Fruit fly (Drosophila melanogaster) whole organism, embryonic: Measurements from ENCODE around the gene mRpL20.

ENCODE experiments used
- Atf-2 ChIP-seq: fragments of 200-800 bp; sonication (Bioruptor generic); optimal IDR thresholded peaks from 2 replicates; lab custom pipeline; 2016; ENCODE audit warnings: missing biosample characterization, missing genetic modification characterization
- B-H2 ChIP-seq: fragments of 200-800 bp; sonication (Bioruptor generic); optimal IDR thresholded peaks from 2 replicates; lab custom pipeline; 2018; ENCODE audit warnings: missing biosample characterization, mild to moderate bottlenecking, missing genetic modification characterization
- Bdp1 ChIP-seq: fragments of 200-800 bp; sonication (Bioruptor generic); optimal IDR thresholded peaks from 3 replicates; lab custom pipeline; 2016; ENCODE audit warnings: missing biosample characterization, missing genetic modification characterization
- Bgb ChIP-seq: fragments of 200-800 bp; sonication (Bioruptor generic); IDR thresholded peaks from 2 replicates; pipeline ENCODE4 v1.3.6; 2022; ENCODE audit warnings: missing biosample characterization, missing genetic modification characterization; ENCODE audit not compliant: partially characterized antibody
- CG12744 ChIP-seq: fragments of 200-800 bp; sonication (Bioruptor generic); optimal IDR thresholded peaks from 2 replicates; lab custom pipeline; 2016; ENCODE audit warnings: missing biosample characterization, missing genetic modification characterization
- CG13894 ChIP-seq: fragments of 200-800 bp; sonication (Bioruptor generic); optimal IDR thresholded peaks from 3 replicates; lab custom pipeline; 2018; ENCODE audit warnings: missing biosample characterization, mild to moderate bottlenecking, missing genetic modification characterization, moderate library complexity
- CG1647 ChIP-seq: fragments of 200-800 bp; sonication (Bioruptor generic); optimal IDR thresholded peaks from 3 replicates; lab custom pipeline; 2016; ENCODE audit warnings: missing biosample characterization, missing genetic modification characterization
- CG17328 ChIP-seq: fragments of 200-800 bp; sonication (Bioruptor generic); IDR thresholded peaks from 2 replicates; pipeline ENCODE4 v1.3.6; 2022; ENCODE audit warnings: missing biosample characterization, missing genetic modification characterization
- CG17385 ChIP-seq: fragments of 200-800 bp; sonication (Bioruptor generic); optimal IDR thresholded peaks from 3 replicates; lab custom pipeline; 2018; ENCODE audit warnings: missing biosample characterization, mild to moderate bottlenecking, missing genetic modification characterization
- CG17829 ChIP-seq: fragments of 200-800 bp; optimal IDR thresholded peaks from 2 replicates; lab custom pipeline; 2019; ENCODE audit warnings: missing biosample characterization, mild to moderate bottlenecking, missing genetic modification characterization, moderate library complexity
- CG2120 ChIP-seq: fragments of 200-800 bp; sonication (Bioruptor generic); optimal IDR thresholded peaks from 3 replicates; lab custom pipeline; 2016; ENCODE audit warnings: missing biosample characterization, missing genetic modification characterization
- CG2129 ChIP-seq: fragments of 200-800 bp; sonication (Bioruptor generic); IDR thresholded peaks from 2 replicates; pipeline ENCODE4 v1.3.6; 2022; ENCODE audit warnings: missing biosample characterization, missing genetic modification characterization; ENCODE audit not compliant: partially characterized antibody
- CG30020 ChIP-seq: fragments of 200-800 bp; optimal IDR thresholded peaks from 2 replicates; lab custom pipeline; 2019; ENCODE audit warnings: missing biosample characterization, mild to moderate bottlenecking, missing genetic modification characterization, moderate library complexity
- CG3995 ChIP-seq: fragments of 200-800 bp; sonication (Bioruptor generic); optimal IDR thresholded peaks from 3 replicates; lab custom pipeline; 2016; ENCODE audit warnings: missing biosample characterization, missing genetic modification characterization
- CG7928 ChIP-seq: fragments of 200-800 bp; sonication (Bioruptor generic); optimal IDR thresholded peaks from 2 replicates; lab custom pipeline; 2017; ENCODE audit warnings: missing biosample characterization, mild to moderate bottlenecking, missing genetic modification characterization
- CG8388 ChIP-seq: fragments of 200-800 bp; sonication (Bioruptor generic); optimal IDR thresholded peaks from 2 replicates; lab custom pipeline; 2019; ENCODE audit warnings: missing biosample characterization, mild to moderate bottlenecking, missing genetic modification characterization, moderate library complexity
- CG9876 ChIP-seq: fragments of 200-800 bp; sonication (Bioruptor generic); optimal IDR thresholded peaks from 2 replicates; lab custom pipeline; 2016; ENCODE audit warnings: missing biosample characterization, missing genetic modification characterization
- Fer3 ChIP-seq: fragments of 200-800 bp; sonication (Bioruptor generic); optimal IDR thresholded peaks from 2 replicates; lab custom pipeline; 2018; ENCODE audit warnings: missing biosample characterization, mild to moderate bottlenecking, missing genetic modification characterization, moderate library complexity
- Hr51 ChIP-seq, 2 experiments: fragments of 200-800 bp; sonication (Bioruptor generic); optimal IDR thresholded peaks; 2 replicates in 1 of 2; 3 replicates in 1 of 2; lab custom pipeline; 2016 to 2018; ENCODE audit warnings: missing biosample characterization in 2 of 2, missing genetic modification characterization in 2 of 2, mild to moderate bottlenecking in 1 of 2, moderate library complexity in 1 of 2
- Jarid2 ChIP-seq: fragments of 200-800 bp; sonication (Bioruptor generic); optimal IDR thresholded peaks from 3 replicates; lab custom pipeline; 2017; ENCODE audit warnings: mild to moderate bottlenecking, missing biosample characterization, missing genetic modification reagents, missing genetic modification characterization
- Kr ChIP-seq: fragments of 200-800 bp; sonication (Bioruptor generic); optimal IDR thresholded peaks from 2 replicates; lab custom pipeline; 2017; ENCODE audit warnings: missing biosample characterization, mild to moderate bottlenecking, missing genetic modification characterization
- Nf-YC ChIP-seq: fragments of 200-800 bp; optimal IDR thresholded peaks from 3 replicates; lab custom pipeline; 2019; ENCODE audit warnings: missing biosample characterization, mild to moderate bottlenecking, missing genetic modification characterization, moderate library complexity
- PHDP ChIP-seq: fragments of 200-800 bp; sonication (Bioruptor generic); optimal IDR thresholded peaks from 3 replicates; lab custom pipeline; 2018; ENCODE audit warnings: missing biosample characterization, mild to moderate bottlenecking, missing genetic modification characterization, moderate library complexity
- Spps ChIP-seq: fragments of 200-800 bp; sonication (Bioruptor generic); optimal IDR thresholded peaks from 2 replicates; lab custom pipeline; 2018; ENCODE audit warnings: missing biosample characterization, mild to moderate bottlenecking, missing genetic modification characterization
- Stat92E ChIP-seq, 3 experiments: fragments of >200 bp in 2 of 3; fragments of 200-800 bp in 1 of 3; sonication (Bioruptor generic) in 1 of 3; optimal IDR thresholded peaks; 2 replicates each; lab custom pipeline; 2017 to 2019; ENCODE audit warnings: missing biosample characterization in 3 of 3, missing genetic modification characterization in 3 of 3, mild to moderate bottlenecking in 1 of 3, moderate library complexity in 1 of 3
- ab ChIP-seq: fragments of 200-800 bp; sonication (Bioruptor generic); optimal IDR thresholded peaks from 2 replicates; lab custom pipeline; 2016; ENCODE audit warnings: missing biosample characterization, missing genetic modification characterization
- ato ChIP-seq: fragments of 200-800 bp; sonication (Bioruptor generic); IDR thresholded peaks from 2 replicates; pipeline ENCODE4 v1.3.6; 2022; ENCODE audit warnings: missing biosample characterization, missing genetic modification characterization; ENCODE audit not compliant: partially characterized antibody
- croc ChIP-seq: fragments of 200-800 bp; sonication (Bioruptor generic); conservative IDR thresholded peaks from 3 replicates; pipeline ENCODE4 v1.3.6; 2022; ENCODE audit warnings: missing biosample characterization, missing genetic modification characterization
- danr ChIP-seq: fragments of 200-800 bp; sonication (Bioruptor generic); IDR thresholded peaks from 2 replicates; pipeline ENCODE4 v1.3.6; 2022; ENCODE audit warnings: missing biosample characterization, missing genetic modification characterization
- dati ChIP-seq: fragments of 200-800 bp; sonication (Bioruptor generic); IDR thresholded peaks from 2 replicates; pipeline ENCODE4 v1.3.6; 2022; ENCODE audit warnings: missing biosample characterization, missing genetic modification characterization
- dpn ChIP-seq, 2 experiments: fragments of 200-800 bp; sonication (Bioruptor generic); optimal IDR thresholded peaks; 3 replicates each; lab custom pipeline; 2016; ENCODE audit warnings: missing biosample characterization in 2 of 2, missing genetic modification characterization in 2 of 2
- esg ChIP-seq: fragments of 200-800 bp; sonication (Bioruptor generic); conservative IDR thresholded peaks from 2 replicates; pipeline ENCODE4 v1.3.6; 2022; ENCODE audit warnings: missing biosample characterization, missing genetic modification characterization
- fd3F ChIP-seq: fragments of 200-800 bp; sonication (Bioruptor generic); optimal IDR thresholded peaks from 2 replicates; lab custom pipeline; 2018; ENCODE audit warnings: missing biosample characterization, mild to moderate bottlenecking, missing genetic modification characterization, moderate library complexity
- fu2 ChIP-seq: fragments of 200-800 bp; sonication (Bioruptor generic); optimal IDR thresholded peaks from 2 replicates; lab custom pipeline; 2016; ENCODE audit warnings: missing biosample characterization, missing genetic modification characterization
- h ChIP-seq: fragments of >200 bp; optimal IDR thresholded peaks from 2 replicates; lab custom pipeline; 2017
- mld ChIP-seq: fragments of 200-800 bp; sonication (Bioruptor generic); IDR thresholded peaks from 3 replicates; pipeline ENCODE4 v1.3.6; 2022; ENCODE audit warnings: missing biosample characterization, missing genetic modification characterization; ENCODE audit not compliant: partially characterized antibody
- org-1 ChIP-seq: fragments of 200-800 bp; sonication (Bioruptor generic); optimal IDR thresholded peaks from 2 replicates; lab custom pipeline; 2017; ENCODE audit warnings: missing biosample characterization, missing genetic modification characterization
- pb ChIP-seq: fragments of 200-800 bp; sonication (Bioruptor generic); optimal IDR thresholded peaks from 3 replicates; lab custom pipeline; 2016; ENCODE audit warnings: missing biosample characterization, missing genetic modification characterization
- peb ChIP-seq: fragments of 200-800 bp; sonication (Bioruptor generic); IDR thresholded peaks from 2 replicates; pipeline ENCODE4 v1.3.6; 2022; ENCODE audit warnings: missing biosample characterization, missing genetic modification characterization
- pho ChIP-seq: fragments of 200-800 bp; sonication (Bioruptor generic); optimal IDR thresholded peaks from 2 replicates; lab custom pipeline; 2016; ENCODE audit warnings: missing biosample characterization, missing genetic modification characterization
- pita ChIP-seq: fragments of 200-800 bp; sonication (Bioruptor generic); optimal IDR thresholded peaks from 2 replicates; lab custom pipeline; 2017; ENCODE audit warnings: missing biosample characterization, mild to moderate bottlenecking, missing genetic modification characterization
- ranshi ChIP-seq: fragments of 200-800 bp; sonication (Bioruptor generic); IDR thresholded peaks from 2 replicates; pipeline ENCODE4 v1.3.6; 2022; ENCODE audit warnings: missing biosample characterization, missing genetic modification characterization
- salm ChIP-seq: fragments of 200-800 bp; sonication (Bioruptor generic); optimal IDR thresholded peaks from 2 replicates; lab custom pipeline; 2018; ENCODE audit warnings: missing biosample characterization, mild to moderate bottlenecking, missing genetic modification characterization
- sens-2 ChIP-seq: fragments of 200-800 bp; sonication (Bioruptor generic); IDR thresholded peaks from 2 replicates; pipeline ENCODE4 v1.3.6; 2022; ENCODE audit warnings: missing biosample characterization, missing genetic modification characterization
- sim ChIP-seq: fragments of 200-800 bp; sonication (Bioruptor generic); IDR thresholded peaks from 2 replicates; pipeline ENCODE4 v1.3.6; 2022; ENCODE audit warnings: missing biosample characterization, missing genetic modification characterization
- tin ChIP-seq: fragments of 200-800 bp; sonication (Bioruptor generic); optimal IDR thresholded peaks from 3 replicates; lab custom pipeline; 2016; ENCODE audit warnings: missing biosample characterization, missing genetic modification characterization
- tup ChIP-seq: fragments of 200-800 bp; sonication (Bioruptor generic); optimal IDR thresholded peaks from 2 replicates; lab custom pipeline; 2016; ENCODE audit warnings: missing biosample characterization, mild to moderate bottlenecking, missing genetic modification characterization, moderate library complexity
- wdn ChIP-seq: fragments of 200-800 bp; sonication (Bioruptor generic); IDR thresholded peaks from 2 replicates; pipeline ENCODE4 v1.3.6; 2022; ENCODE audit warnings: missing biosample characterization, missing genetic modification characterization
- yki ChIP-seq: fragments of >200 bp; optimal IDR thresholded peaks from 3 replicates; lab custom pipeline; 2018
- zfh2 ChIP-seq: fragments of 200-800 bp; sonication (Bioruptor generic); optimal IDR thresholded peaks from 2 replicates; lab custom pipeline; 2016; ENCODE audit warnings: missing biosample characterization, missing genetic modification characterization

Gene mRpL20

dm6 chr3L:13015823-13016465 is 1.7 kb downstream of the mRpL20 start, which contains the start of gene CG11267 (continued):
- TF ChIP-seq Spps (tag; lab: Kevin White, UChicago), result peak; percentile 63
- peak; percentile 87 for TF ChIP-seq tin (GFP tag; lab: Kevin White, UChicago)
- TF ChIP-seq pita, result no peak
- peak; percentile 58 for TF ChIP-seq CG7928
- TF ChIP-seq CG2120, result peak; percentile 86
- TF ChIP-seq CG8388, result peak; percentile 80
- TF ChIP-seq Bgb (GFP tag; lab: Robert Waterston, UW), result no peak
- TF ChIP-seq ato, result no peak
- TF ChIP-seq CG12744 (GFP tag; lab: Kevin White, UChicago), result peak; percentile 79
- peak; percentile 91 for TF ChIP-seq sens-2 (GFP tag; lab: Robert Waterston, UW)
- peak; percentile 76 for TF ChIP-seq dpn (GFP tag; optimal IDR thresholded peaks at IDR 0.05; lab: Kevin White, UChicago)
- TF ChIP-seq Bdp1 (GFP tag; lab: Kevin White, UChicago), result peak; percentile 56
- peak; percentile 73 for TF ChIP-seq tup
- TF ChIP-seq h, result no peak
- peak; percentile 53 for TF ChIP-seq org-1 (GFP tag; lab: Kevin White, UChicago)
- TF ChIP-seq fd3F (GFP tag; lab: Kevin White, UChicago), result peak; percentile 56
- TF ChIP-seq peb (GFP tag; lab: Robert Waterston, UW), result peak; percentile 73
- TF ChIP-seq Jarid2 (GFP tag; lab: Kevin White, UChicago), result peak; percentile 44
- peak; percentile 58 for TF ChIP-seq pb (GFP tag; lab: Kevin White, UChicago)
- TF ChIP-seq yki, result no peak
- peak; percentile 88 for TF ChIP-seq wdn (GFP tag; lab: Robert Waterston, UW)
- peak; percentile 93 for TF ChIP-seq Fer3 (tag; lab: Kevin White, UChicago)
- peak; percentile 56 for TF ChIP-seq croc (GFP tag; lab: Robert Waterston, UW)
- TF ChIP-seq Hr51 (GFP tag; optimal IDR thresholded peaks at IDR 0.05; lab: Kevin White, UChicago), result peak; percentile 67 to 83
- TF ChIP-seq CG17829 (tag; lab: Kevin White, UChicago), result peak; percentile 75
- peak; percentile 39 for TF ChIP-seq B-H2 (GFP tag; lab: Kevin White, UChicago)
- TF ChIP-seq esg (GFP tag; lab: Robert Waterston, UW), result peak; percentile 93
- TF ChIP-seq CG2129 (GFP tag; lab: Robert Waterston, UW), result no peak
- no peak for TF ChIP-seq mld (GFP tag; lab: Robert Waterston, UW)
- peak; percentile 67 for TF ChIP-seq CG9876 (GFP tag; lab: Kevin White, UChicago)
- peak; percentile 78; the same call in 1 of the 2 replicates for TF ChIP-seq danr
- TF ChIP-seq CG3995 (GFP tag; lab: Kevin White, UChicago), result peak; percentile 42
- TF ChIP-seq pho (GFP tag; lab: Kevin White, UChicago), result peak; percentile 59
- peak; percentile 89 for TF ChIP-seq CG13894 (tag; lab: Kevin White, UChicago)
- peak; percentile 71 for TF ChIP-seq CG30020 (tag; lab: Kevin White, UChicago)
- peak; percentile 72 for TF ChIP-seq ab (GFP tag; lab: Kevin White, UChicago)
- peak; percentile 72 for TF ChIP-seq CG17385
- no peak for TF ChIP-seq Kr (GFP tag; lab: Kevin White, UChicago)
- no peak for TF ChIP-seq Stat92E (GFP tag; optimal IDR thresholded peaks at IDR 0.05; lab: Kevin White, UChicago)
- peak; percentile 82 for TF ChIP-seq sim (GFP tag; lab: Robert Waterston, UW)
- TF ChIP-seq Atf-2 (GFP tag; lab: Kevin White, UChicago), result peak; percentile 72
- TF ChIP-seq fu2 (GFP tag; lab: Kevin White, UChicago), result peak; percentile 70
- peak; percentile 91 for TF ChIP-seq ranshi (GFP tag; lab: Robert Waterston, UW)
- TF ChIP-seq dati (GFP tag; lab: Robert Waterston, UW), result peak; percentile 66
- TF ChIP-seq zfh2 (GFP tag; lab: Kevin White, UChicago), result peak; percentile 80
- TF ChIP-seq salm (tag; lab: Kevin White, UChicago), result peak; percentile 56
- peak; percentile 81 for TF ChIP-seq PHDP (tag; lab: Kevin White, UChicago)
- peak; percentile 71 for TF ChIP-seq Nf-YC (tag; lab: Kevin White, UChicago)
- peak; percentile 84 for TF ChIP-seq CG1647 (GFP tag; lab: Kevin White, UChicago)
- TF ChIP-seq CG17328 (GFP tag; lab: Robert Waterston, UW), result peak; percentile 86
